Fruit fly (Drosophila melanogaster) whole organism, wandering third instar larva: ENCODE data around the gene CG11147.

ENCODE experiments used
- Hnf4 ChIP-seq: fragments of 200-800 bp; sonication (Bioruptor generic); optimal IDR thresholded peaks from 2 replicates; lab custom pipeline; 2016; ENCODE audit warnings: missing biosample characterization, mild to moderate bottlenecking, missing genetic modification characterization
- Myc ChIP-seq: fragments of >200 bp; optimal IDR thresholded peaks from 2 replicates; lab custom pipeline; 2017
- N ChIP-seq: fragments of >200 bp; optimal IDR thresholded peaks from 2 replicates; lab custom pipeline; 2018; ENCODE audit warnings: missing biosample characterization, missing external identifiers, missing genetic modification characterization
- OdsH ChIP-seq: fragments of 200-800 bp; sonication (Bioruptor generic); optimal IDR thresholded peaks from 2 replicates; lab custom pipeline; 2016; ENCODE audit warnings: missing biosample characterization, mild to moderate bottlenecking, missing genetic modification characterization
- br ChIP-seq: fragments of 200-800 bp; sonication (Bioruptor generic); optimal IDR thresholded peaks from 2 replicates; lab custom pipeline; 2016; ENCODE audit warnings: missing biosample characterization, missing genetic modification characterization
- dsf ChIP-seq: sonication (Bioruptor generic); optimal IDR thresholded peaks from 2 replicates; lab custom pipeline; 2016; ENCODE audit warnings: missing biosample characterization, missing genetic modification characterization, borderline replicate concordance
- lola ChIP-seq: fragments of >200 bp; optimal IDR thresholded peaks from 2 replicates; lab custom pipeline; 2017; ENCODE audit warnings: missing biosample characterization, missing genetic modification characterization
- pan ChIP-seq: fragments of >200 bp; optimal IDR thresholded peaks from 2 replicates; lab custom pipeline; 2017
- usp ChIP-seq: fragments of >200 bp; optimal IDR thresholded peaks from 2 replicates; lab custom pipeline; 2017; ENCODE audit warnings: missing biosample characterization, missing genetic modification characterization

- no peak for TF ChIP-seq N (GFP tag; lab: Kevin White, UChicago)
- no peak for TF ChIP-seq OdsH (GFP tag; lab: Kevin White, UChicago)
- no peak for TF ChIP-seq br (GFP tag; lab: Kevin White, UChicago)
- TF ChIP-seq pan (lab: Kevin White, UChicago), result no peak
- no peak for TF ChIP-seq Hnf4 (GFP tag; lab: Kevin White, UChicago)
- TF ChIP-seq Myc (lab: Kevin White, UChicago), result no peak
- no peak for TF ChIP-seq dsf (GFP tag; lab: Kevin White, UChicago)
- no peak for TF ChIP-seq usp (GFP tag; lab: Kevin White, UChicago)
- no peak for TF ChIP-seq lola
Observed at dm6 chr2L:5745857-5746256, 4.8 kb upstream of the CG11147 start, which contains the start of gene CG11029.
